Fruit fly (Drosophila melanogaster): Measurements from ENCODE around the gene CG10947.
A peak's percentile ranks its signal among the peaks of the same experiment; 100 is the strongest.

The CG10947 gene

DNA sequence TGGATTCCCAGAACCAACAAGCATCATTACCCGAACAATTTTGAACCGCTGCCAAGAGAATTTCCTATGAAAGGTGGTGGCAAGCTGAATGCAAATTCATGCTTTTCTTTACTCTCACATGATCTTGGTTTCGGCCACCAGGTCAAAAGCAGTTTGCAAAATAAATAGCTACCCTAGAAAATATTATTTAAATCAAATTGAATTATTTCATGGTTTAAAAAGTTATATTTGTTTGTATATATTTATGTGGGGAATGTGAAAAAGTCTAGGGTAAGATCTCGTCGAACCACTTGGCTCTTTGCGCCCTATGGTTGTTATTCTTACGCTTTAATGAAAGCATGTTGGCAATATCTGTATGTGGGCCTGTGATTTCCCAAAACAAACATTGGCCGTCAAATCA is 62.9 kb downstream of the CG10947 start:
- TF ChIP-seq Ets98B (GFP tag; IDR thresholded peaks at IDR 0.05) (peak; percentile 43; the same call in 1 of the 2 replicates), Snoo (tag; optimal IDR thresholded peaks at IDR 0.05) (no peak), CG13204 (GFP tag; optimal IDR thresholded peaks at IDR 0.05) (no peak), Pif1B (GFP tag; optimal IDR thresholded peaks at IDR 0.05) (no peak), CG8159 (tag; optimal IDR thresholded peaks at IDR 0.05) (no peak), CG4496 (GFP tag; IDR thresholded peaks at IDR 0.05) (no peak), CG10348 (GFP tag; IDR thresholded peaks at IDR 0.05) (no peak), CG14655 (GFP tag; optimal IDR thresholded peaks at IDR 0.05) (no peak), CG34367 (tag; optimal IDR thresholded peaks at IDR 0.05) (no peak), CG9948 (tag; optimal IDR thresholded peaks at IDR 0.05) (no peak), rn (GFP tag; IDR thresholded peaks at IDR 0.05) (no peak), CG32121 (GFP tag; IDR thresholded peaks at IDR 0.05) (peak; percentile 52), CG12605 (GFP tag; IDR thresholded peaks at IDR 0.05) (0 out of 2 replicates have a peak, but pooled peaks have one; percentile 13), gl (tag; optimal IDR thresholded peaks at IDR 0.05) (no peak), fd96Ca (GFP tag; IDR thresholded peaks at IDR 0.05) (peak; percentile 49; the same call in 1 of the 3 replicates), D1 (tag; optimal IDR thresholded peaks at IDR 0.05) (no peak), CG8301 (tag; optimal IDR thresholded peaks at IDR 0.05) (peak; percentile 47), Pif1A (GFP tag; optimal IDR thresholded peaks at IDR 0.05) (no peak), CG17806 (tag; optimal IDR thresholded peaks at IDR 0.05) (no peak), EcR (GFP tag; optimal IDR thresholded peaks at IDR 0.05) (no peak), CG15710 (tag; optimal IDR thresholded peaks at IDR 0.05) (no peak)

DNA sequence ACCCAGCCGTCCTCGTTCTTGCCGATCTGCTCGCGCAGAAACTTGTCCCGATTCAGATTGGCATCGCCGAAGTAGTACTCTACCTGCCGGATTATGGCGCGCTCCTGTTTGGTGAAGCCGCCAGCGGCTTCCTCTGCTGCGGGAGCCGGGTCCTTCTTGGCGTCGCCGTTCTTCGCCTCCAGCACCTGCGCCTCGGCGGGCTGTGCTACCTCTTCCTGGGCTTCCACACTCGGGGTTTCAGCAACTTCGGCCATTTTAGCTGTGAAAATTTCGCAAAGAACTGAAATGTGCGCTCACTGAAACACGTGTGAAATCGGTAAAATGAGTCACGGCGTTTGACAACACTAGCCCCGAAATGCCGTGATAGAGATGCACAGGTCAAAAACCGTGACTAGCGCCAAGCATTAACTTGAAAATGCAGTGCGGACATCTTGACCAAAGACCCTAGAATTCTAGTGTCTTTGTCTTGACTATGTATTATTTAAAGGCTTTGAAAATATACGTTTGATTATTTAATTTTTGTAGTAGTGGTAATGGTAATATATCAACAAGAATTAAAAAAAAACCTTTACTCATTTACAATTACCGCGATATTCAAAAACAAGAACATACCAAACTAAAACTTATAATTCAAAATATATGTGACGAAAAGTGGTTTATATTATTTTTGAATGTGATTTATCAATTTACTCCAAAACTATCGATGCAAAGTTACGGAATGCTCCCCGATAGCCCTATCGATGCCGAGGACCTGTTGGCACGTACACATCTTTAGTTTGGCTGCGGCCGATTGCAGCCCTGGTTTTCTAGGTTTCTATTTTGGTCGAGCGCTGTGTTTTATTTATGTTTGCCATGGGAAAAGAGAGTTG is 64.7 kb downstream of the CG10947 start, which contains the start of the genes La and RtGEF:
La (minus strand) TSS at position 342 of the 869 bp plus-strand sequence.
RtGEF (plus strand) TSS at position 764 of the 869 bp plus-strand sequence.
- no peak for TF ChIP-seq CG10348 (GFP tag; IDR thresholded peaks at IDR 0.05)
- no peak for TF ChIP-seq CG13204 (GFP tag; optimal IDR thresholded peaks at IDR 0.05)
- peak; percentile 3 for TF ChIP-seq Pif1A (GFP tag; optimal IDR thresholded peaks at IDR 0.05)
- no peak for TF ChIP-seq Snoo (tag; optimal IDR thresholded peaks at IDR 0.05)
- 0 out of 3 replicates have a peak, but pooled peaks have one; percentile 10 for TF ChIP-seq fd96Ca (GFP tag; IDR thresholded peaks at IDR 0.05)
- TF ChIP-seq CG34367 (tag; optimal IDR thresholded peaks at IDR 0.05), result peak; percentile 16
- 0 out of 3 replicates have a peak, but pooled peaks have one; percentile 16 for TF ChIP-seq CG4496 (GFP tag; IDR thresholded peaks at IDR 0.05)
- no peak for TF ChIP-seq Pif1B (GFP tag; optimal IDR thresholded peaks at IDR 0.05)
- TF ChIP-seq CG17806 (tag; optimal IDR thresholded peaks at IDR 0.05), result no peak
- no peak for TF ChIP-seq Ets98B (GFP tag; IDR thresholded peaks at IDR 0.05)
- TF ChIP-seq CG15710 (tag; optimal IDR thresholded peaks at IDR 0.05), result peak; percentile 20

DNA sequence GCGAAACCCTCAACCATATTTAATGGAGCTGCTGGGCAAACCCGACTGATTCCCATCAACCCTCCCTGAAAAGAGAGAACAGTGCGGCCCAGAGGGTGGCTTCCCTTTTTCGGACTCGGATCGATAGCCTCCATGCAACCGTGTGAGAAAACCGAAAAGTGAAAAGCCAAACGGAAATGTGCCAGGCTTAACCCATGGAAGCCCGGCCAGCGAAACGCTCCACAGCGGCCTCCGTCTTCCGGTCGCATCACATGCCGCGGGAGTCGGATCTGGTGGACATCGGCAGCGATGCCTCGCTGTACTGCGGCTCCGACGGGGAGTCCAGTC is 72.6 kb downstream of the CG10947 start:
- no peak for TF ChIP-seq CG14655 (GFP tag; optimal IDR thresholded peaks at IDR 0.05)
- no peak for TF ChIP-seq gl (tag; optimal IDR thresholded peaks at IDR 0.05)
- no peak for TF ChIP-seq CG17806 (tag; optimal IDR thresholded peaks at IDR 0.05)
- TF ChIP-seq Pif1B (GFP tag; optimal IDR thresholded peaks at IDR 0.05), result no peak
- TF ChIP-seq CG13204 (GFP tag; optimal IDR thresholded peaks at IDR 0.05), result no peak
- no peak for TF ChIP-seq CG34367 (tag; optimal IDR thresholded peaks at IDR 0.05)
- TF ChIP-seq EcR (GFP tag; optimal IDR thresholded peaks at IDR 0.05), result no peak
- TF ChIP-seq Snoo (tag; optimal IDR thresholded peaks at IDR 0.05), result no peak
- TF ChIP-seq Ets98B (GFP tag; IDR thresholded peaks at IDR 0.05), result no peak
- no peak for TF ChIP-seq CG4496 (GFP tag; IDR thresholded peaks at IDR 0.05)
- TF ChIP-seq D1 (tag; optimal IDR thresholded peaks at IDR 0.05), result no peak
- TF ChIP-seq rn (GFP tag; IDR thresholded peaks at IDR 0.05), result no peak
- no peak for TF ChIP-seq CG15710 (tag; optimal IDR thresholded peaks at IDR 0.05)
- no peak for TF ChIP-seq CG8159 (tag; optimal IDR thresholded peaks at IDR 0.05)
- TF ChIP-seq fd96Ca (GFP tag; IDR thresholded peaks at IDR 0.05), result no peak
- no peak for TF ChIP-seq CG12605 (GFP tag; IDR thresholded peaks at IDR 0.05)
- TF ChIP-seq CG9948 (tag; optimal IDR thresholded peaks at IDR 0.05), result no peak

DNA sequence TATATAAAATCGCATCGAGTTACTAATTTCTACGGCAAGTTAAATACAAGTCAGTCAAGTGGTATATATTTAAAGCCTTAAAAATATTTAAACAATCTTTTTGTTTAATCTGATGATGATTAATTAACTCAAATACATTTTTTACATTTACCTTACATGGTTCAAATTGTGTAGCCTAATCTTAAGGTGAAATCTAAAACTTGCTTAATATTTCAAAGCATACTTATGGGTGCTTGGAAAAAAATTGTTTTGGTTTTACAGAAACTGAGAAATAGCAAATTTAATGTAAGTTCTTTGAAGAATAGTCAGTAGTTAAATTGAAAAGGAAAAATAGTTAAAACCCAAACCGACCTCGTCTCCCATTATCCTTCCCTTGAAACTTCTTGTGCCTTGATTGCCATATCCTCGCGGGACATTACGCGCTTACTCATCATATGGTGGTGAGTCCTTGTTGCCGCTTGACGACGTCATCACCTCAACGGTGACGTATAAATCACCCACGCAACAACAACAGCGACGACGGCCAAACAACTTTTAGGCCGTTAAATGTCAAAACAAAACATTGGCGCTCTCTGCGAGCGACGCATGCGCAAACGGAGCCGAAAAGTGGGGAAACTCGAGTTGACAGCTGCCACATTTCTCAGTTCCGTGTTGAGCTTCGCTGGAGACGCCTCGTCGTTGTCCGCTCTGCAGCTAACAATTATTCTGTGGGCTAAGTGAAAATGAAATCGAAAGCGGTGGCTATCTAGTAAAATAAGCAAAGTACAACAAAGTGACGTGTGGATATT is 73.2 kb downstream of the CG10947 start:
- TF ChIP-seq gl (tag; optimal IDR thresholded peaks at IDR 0.05), result no peak
- TF ChIP-seq CG9948 (tag; optimal IDR thresholded peaks at IDR 0.05), result no peak
- TF ChIP-seq Ets98B (GFP tag; IDR thresholded peaks at IDR 0.05), result no peak
- no peak for TF ChIP-seq rn (GFP tag; IDR thresholded peaks at IDR 0.05)
- no peak for TF ChIP-seq CG10348 (GFP tag; IDR thresholded peaks at IDR 0.05)
- no peak for TF ChIP-seq D1 (tag; optimal IDR thresholded peaks at IDR 0.05)
- TF ChIP-seq CG8159 (tag; optimal IDR thresholded peaks at IDR 0.05), result no peak
- TF ChIP-seq CG8301 (tag; optimal IDR thresholded peaks at IDR 0.05), result no peak
- no peak for TF ChIP-seq CG14655 (GFP tag; optimal IDR thresholded peaks at IDR 0.05)
- TF ChIP-seq CG4496 (GFP tag; IDR thresholded peaks at IDR 0.05), result no peak
- TF ChIP-seq CG34367 (tag; optimal IDR thresholded peaks at IDR 0.05), result no peak
- TF ChIP-seq Snoo (tag; optimal IDR thresholded peaks at IDR 0.05), result no peak
- no peak for TF ChIP-seq fd96Ca (GFP tag; IDR thresholded peaks at IDR 0.05)
- no peak for TF ChIP-seq CG15710 (tag; optimal IDR thresholded peaks at IDR 0.05)
- no peak for TF ChIP-seq Pif1A (GFP tag; optimal IDR thresholded peaks at IDR 0.05)
- no peak for TF ChIP-seq Pif1B (GFP tag; optimal IDR thresholded peaks at IDR 0.05)

DNA sequence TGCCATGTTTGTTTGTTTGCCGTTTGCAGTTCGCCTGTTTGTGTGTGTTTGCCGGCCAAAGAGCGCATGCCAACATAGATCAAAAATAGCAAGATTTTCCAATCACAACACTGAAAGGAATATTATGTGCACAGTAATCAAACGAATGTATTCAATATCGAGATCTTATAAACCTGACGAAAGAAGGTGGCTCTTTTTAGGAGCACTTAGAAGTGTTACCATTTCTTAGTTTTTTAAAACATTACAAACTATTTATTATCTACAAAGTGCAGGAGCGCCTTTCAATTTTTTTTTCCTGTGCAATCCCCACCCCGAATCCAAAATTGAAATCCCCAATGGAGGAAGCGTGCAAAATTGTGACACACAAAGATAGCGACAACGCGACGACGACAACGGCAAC is 74.0 kb downstream of the CG10947 start:
- peak; percentile 43 for TF ChIP-seq CG9948 (tag; optimal IDR thresholded peaks at IDR 0.05)
- peak; percentile 92 for TF ChIP-seq CG4496 (GFP tag; IDR thresholded peaks at IDR 0.05)
- TF ChIP-seq CG32121 (GFP tag; IDR thresholded peaks at IDR 0.05), result peak; percentile 83
- TF ChIP-seq CG10348 (GFP tag; IDR thresholded peaks at IDR 0.05), result no peak; the same call in 1 of the 2 replicates
- TF ChIP-seq Snoo (tag; optimal IDR thresholded peaks at IDR 0.05), result no peak
- no peak for TF ChIP-seq gl (tag; optimal IDR thresholded peaks at IDR 0.05)
- peak; percentile 91 for TF ChIP-seq Ets98B (GFP tag; IDR thresholded peaks at IDR 0.05)
- TF ChIP-seq fd96Ca (GFP tag; IDR thresholded peaks at IDR 0.05), result peak; percentile 89
- TF ChIP-seq Pif1B (GFP tag; optimal IDR thresholded peaks at IDR 0.05), result peak; percentile 37
- peak; percentile 16 for TF ChIP-seq CG17806 (tag; optimal IDR thresholded peaks at IDR 0.05)
- peak; percentile 86 for TF ChIP-seq CG8301 (tag; optimal IDR thresholded peaks at IDR 0.05)
- TF ChIP-seq CG34367 (tag; optimal IDR thresholded peaks at IDR 0.05), result no peak
- no peak for TF ChIP-seq CG13204 (GFP tag; optimal IDR thresholded peaks at IDR 0.05)
- TF ChIP-seq CG8159 (tag; optimal IDR thresholded peaks at IDR 0.05), result no peak
- TF ChIP-seq CG14655 (GFP tag; optimal IDR thresholded peaks at IDR 0.05), result peak; percentile 88
- peak; percentile 69; the same call in 1 of the 2 replicates for TF ChIP-seq rn (GFP tag; IDR thresholded peaks at IDR 0.05)
- TF ChIP-seq D1 (tag; optimal IDR thresholded peaks at IDR 0.05), result no peak
- no peak for TF ChIP-seq EcR (GFP tag; optimal IDR thresholded peaks at IDR 0.05)
- peak; percentile 73 for TF ChIP-seq Pif1A (GFP tag; optimal IDR thresholded peaks at IDR 0.05)
- TF ChIP-seq CG15710 (tag; optimal IDR thresholded peaks at IDR 0.05), result no peak
- TF ChIP-seq CG12605 (GFP tag; IDR thresholded peaks at IDR 0.05), result peak; percentile 66
